Fruit fly (Drosophila melanogaster) whole organism, adult: ENCODE measurements around the gene CG13398.

Experiments
- CG11617 ChIP-seq: fragments of 200-800 bp; sonication (Bioruptor generic); optimal IDR thresholded peaks from 2 replicates; lab custom pipeline; 2017; ENCODE audit warnings: mild to moderate bottlenecking, missing biosample characterization, missing genetic modification reagents, missing genetic modification characterization
- CG12768 ChIP-seq: fragments of 200-800 bp; sonication (Bioruptor generic); optimal IDR thresholded peaks from 2 replicates; lab custom pipeline; 2017; ENCODE audit warnings: missing biosample characterization, missing genetic modification characterization, mild to moderate bottlenecking, moderate library complexity, missing genetic modification reagents
- CG14711 ChIP-seq: fragments of 200-800 bp; sonication (Bioruptor generic); optimal IDR thresholded peaks from 2 replicates; lab custom pipeline; 2018; ENCODE audit warnings: missing biosample characterization, mild to moderate bottlenecking, missing genetic modification characterization, moderate library complexity
- CG1620 ChIP-seq: fragments of 200-800 bp; sonication (Bioruptor generic); optimal IDR thresholded peaks from 2 replicates; lab custom pipeline; 2016; ENCODE audit warnings: missing biosample characterization, missing genetic modification characterization
- CG33017 ChIP-seq: fragments of 200-800 bp; sonication (Bioruptor generic); optimal IDR thresholded peaks from 2 replicates; lab custom pipeline; 2018; ENCODE audit warnings: missing biosample characterization, mild to moderate bottlenecking, missing genetic modification characterization, moderate library complexity
- CG5204 ChIP-seq: fragments of 200-800 bp; sonication (Bioruptor generic); optimal IDR thresholded peaks from 2 replicates; lab custom pipeline; 2016; ENCODE audit warnings: missing biosample characterization, missing genetic modification characterization
- CG7045 ChIP-seq: fragments of 200-800 bp; sonication (Bioruptor generic); optimal IDR thresholded peaks from 2 replicates; lab custom pipeline; 2017; ENCODE audit warnings: missing biosample characterization, mild to moderate bottlenecking, missing genetic modification characterization
- CG7101 ChIP-seq: fragments of 200-800 bp; sonication (Bioruptor generic); optimal IDR thresholded peaks from 2 replicates; lab custom pipeline; 2018; ENCODE audit warnings: missing biosample characterization, mild to moderate bottlenecking, missing genetic modification characterization, moderate library complexity
- Clk ChIP-seq: fragments of 200-800 bp; sonication (Bioruptor generic); optimal IDR thresholded peaks from 2 replicates; lab custom pipeline; 2017; ENCODE audit warnings: missing biosample characterization, missing genetic modification characterization
- Crg-1 ChIP-seq: fragments of 200-800 bp; sonication (Bioruptor generic); optimal IDR thresholded peaks from 2 replicates; lab custom pipeline; 2016; ENCODE audit warnings: missing biosample characterization, missing genetic modification characterization
- Hr96 ChIP-seq: fragments of 200-800 bp; sonication (Bioruptor generic); optimal IDR thresholded peaks from 2 replicates; lab custom pipeline; 2016; ENCODE audit warnings: missing biosample characterization, missing genetic modification characterization
- Mnt ChIP-seq: fragments of 200-800 bp; sonication (Bioruptor generic); optimal IDR thresholded peaks from 2 replicates; lab custom pipeline; 2016; ENCODE audit warnings: missing biosample characterization, mild to moderate bottlenecking, missing genetic modification characterization
- bab1 ChIP-seq: fragments of 200-800 bp; sonication (Bioruptor generic); optimal IDR thresholded peaks from 3 replicates; lab custom pipeline; 2019; ENCODE audit warnings: missing biosample characterization, mild to moderate bottlenecking, missing genetic modification characterization, moderate library complexity
- cic ChIP-seq: fragments of 200-800 bp; sonication (Bioruptor generic); optimal IDR thresholded peaks from 2 replicates; lab custom pipeline; 2017; ENCODE audit warnings: missing biosample characterization, mild to moderate bottlenecking, missing genetic modification characterization, moderate library complexity
- cnc ChIP-seq, 2 experiments: fragments of >200 bp; optimal IDR thresholded peaks; 2 replicates each; lab custom pipeline; 2017
- kay ChIP-seq: fragments of 200-800 bp; sonication (Bioruptor generic); peaks from one replicate; lab custom pipeline; 2016; ENCODE audit warnings: missing biosample characterization, missing genetic modification characterization, borderline replicate concordance
- ovo ChIP-seq: fragments of 200-800 bp; sonication (Bioruptor generic); optimal IDR thresholded peaks from 2 replicates; lab custom pipeline; 2016; ENCODE audit warnings: missing biosample characterization, missing genetic modification characterization
- pad ChIP-seq: fragments of 200-800 bp; sonication (Bioruptor generic); optimal IDR thresholded peaks from 3 replicates; lab custom pipeline; 2017; ENCODE audit warnings: missing biosample characterization, missing genetic modification characterization, mild to moderate bottlenecking, moderate library complexity, missing genetic modification reagents
- tj ChIP-seq: fragments of 200-800 bp; sonication (Bioruptor generic); optimal IDR thresholded peaks from 3 replicates; lab custom pipeline; 2017; ENCODE audit warnings: missing biosample characterization, mild to moderate bottlenecking, missing genetic modification characterization, moderate library complexity
- toe ChIP-seq: fragments of 200-800 bp; sonication (Bioruptor generic); optimal IDR thresholded peaks from 2 replicates; lab custom pipeline; 2016; ENCODE audit warnings: missing biosample characterization, missing genetic modification characterization

Gene CG13398

dm6 chr2L:8414887-8415883 lies at the start of gene CG13398, which contains the start of gene Akap200:
Gene CG13398 (minus strand): TSS chr2L:8415256.
Gene Akap200 (plus strand): TSS chr2L:8415690.
- no peak for TF ChIP-seq Mnt (GFP tag; lab: Kevin White, UChicago)
- peak; percentile 68 for TF ChIP-seq CG7101 (tag; lab: Kevin White, UChicago)
- TF ChIP-seq CG1620 (GFP tag; lab: Kevin White, UChicago) = peak; percentile 61
- TF ChIP-seq ovo = peak; percentile 59
- TF ChIP-seq tj (GFP tag; lab: Kevin White, UChicago) = peak; percentile 17
- no peak for TF ChIP-seq bab1 (GFP tag; lab: Kevin White, UChicago)
- peak; percentile 25 for TF ChIP-seq CG7045 (GFP tag; lab: Kevin White, UChicago)
- peak; percentile 48 for TF ChIP-seq CG12768 (GFP tag; lab: Kevin White, UChicago)
- peak; percentile 60 for TF ChIP-seq CG5204 (GFP tag; lab: Kevin White, UChicago)
- TF ChIP-seq Crg-1 = no peak
- no peak for TF ChIP-seq cnc (optimal IDR thresholded peaks at IDR 0.05; lab: Kevin White, UChicago)
- peak; percentile 44 for TF ChIP-seq pad
- TF ChIP-seq Clk (GFP tag; lab: Kevin White, UChicago) = no peak
- no peak for TF ChIP-seq CG14711 (tag; lab: Kevin White, UChicago)
- peak; percentile 59 for TF ChIP-seq CG11617 (GFP tag; lab: Kevin White, UChicago)
- peak; percentile 51 for TF ChIP-seq CG33017

- peak; percentile 41 for TF ChIP-seq CG1620 (GFP tag; lab: Kevin White, UChicago)
- peak; percentile 75 for TF ChIP-seq bab1 (GFP tag; lab: Kevin White, UChicago)
- TF ChIP-seq Hr96 (GFP tag; lab: Kevin White, UChicago) = peak; percentile 68
- TF ChIP-seq CG11617 (GFP tag; lab: Kevin White, UChicago) = peak; percentile 71
- peak; percentile 76 for TF ChIP-seq toe (GFP tag; lab: Kevin White, UChicago)
- TF ChIP-seq kay (GFP tag; lab: Kevin White, UChicago) = peak; percentile 93
- TF ChIP-seq CG7045 (GFP tag; lab: Kevin White, UChicago) = peak; percentile 76
- TF ChIP-seq CG33017 = peak; percentile 58
- TF ChIP-seq CG7101 (tag; lab: Kevin White, UChicago) = peak; percentile 64
- no peak for TF ChIP-seq cnc (optimal IDR thresholded peaks at IDR 0.05; lab: Kevin White, UChicago)
- peak; percentile 49 for TF ChIP-seq cic
- peak; percentile 29 for TF ChIP-seq tj (GFP tag; lab: Kevin White, UChicago)
- TF ChIP-seq CG5204 (GFP tag; lab: Kevin White, UChicago) = no peak
- TF ChIP-seq ovo = no peak
- peak; percentile 21 for TF ChIP-seq Mnt (GFP tag; lab: Kevin White, UChicago)
- TF ChIP-seq Crg-1 = no peak
- TF ChIP-seq CG14711 (tag; lab: Kevin White, UChicago) = peak; percentile 56
- peak; percentile 37 for TF ChIP-seq pad
- TF ChIP-seq Clk (GFP tag; lab: Kevin White, UChicago) = peak; percentile 38
- TF ChIP-seq CG12768 (GFP tag; lab: Kevin White, UChicago) = peak; percentile 67
Observed at dm6 chr2L:8464107-8464582, 49.1 kb upstream of the CG13398 start, which contains the start of gene prg. Gene prg (plus strand): TSS chr2L:8464488.

dm6 chr2L:8463144-8464106 lies 48.4 kb upstream of the CG13398 start, which contains the start of gene Agpat2:
Gene Agpat2 (minus strand): TSS chr2L:8463994.
- TF ChIP-seq Crg-1 = no peak
- no peak for TF ChIP-seq tj (GFP tag; lab: Kevin White, UChicago)
- peak; percentile 65 for TF ChIP-seq cic
- no peak for TF ChIP-seq CG11617 (GFP tag; lab: Kevin White, UChicago)
- TF ChIP-seq kay (GFP tag; lab: Kevin White, UChicago) = peak; percentile 82
- no peak for TF ChIP-seq ovo
- TF ChIP-seq CG12768 (GFP tag; lab: Kevin White, UChicago) = no peak
- peak; percentile 30 for TF ChIP-seq CG14711 (tag; lab: Kevin White, UChicago)
- no peak for TF ChIP-seq CG33017
- no peak for TF ChIP-seq CG5204 (GFP tag; lab: Kevin White, UChicago)
- TF ChIP-seq toe (GFP tag; lab: Kevin White, UChicago) = no peak
- TF ChIP-seq CG7045 (GFP tag; lab: Kevin White, UChicago) = no peak
- no peak for TF ChIP-seq bab1 (GFP tag; lab: Kevin White, UChicago)
- no peak for TF ChIP-seq CG1620 (GFP tag; lab: Kevin White, UChicago)
- no peak for TF ChIP-seq Mnt (GFP tag; lab: Kevin White, UChicago)
- no peak for TF ChIP-seq cnc (optimal IDR thresholded peaks at IDR 0.05; lab: Kevin White, UChicago)
- TF ChIP-seq pad = no peak
- TF ChIP-seq Hr96 (GFP tag; lab: Kevin White, UChicago) = no peak
- no peak for TF ChIP-seq CG7101 (tag; lab: Kevin White, UChicago)
- no peak for TF ChIP-seq Clk (GFP tag; lab: Kevin White, UChicago)

dm6 chr2L:8461782-8462453 lies 46.9 kb upstream of the CG13398 start:
- peak; percentile 4 for TF ChIP-seq CG11617 (GFP tag; lab: Kevin White, UChicago)
- no peak for TF ChIP-seq CG5204 (GFP tag; lab: Kevin White, UChicago)
- no peak for TF ChIP-seq cic
- peak; percentile 32 for TF ChIP-seq Mnt (GFP tag; lab: Kevin White, UChicago)
- TF ChIP-seq Hr96 (GFP tag; lab: Kevin White, UChicago) = no peak
- TF ChIP-seq CG7101 (tag; lab: Kevin White, UChicago) = peak; percentile 18
